Worm (Caenorhabditis elegans): Measurements from ENCODE around the gene R08C7.5.

The R08C7.5 gene

DNA sequence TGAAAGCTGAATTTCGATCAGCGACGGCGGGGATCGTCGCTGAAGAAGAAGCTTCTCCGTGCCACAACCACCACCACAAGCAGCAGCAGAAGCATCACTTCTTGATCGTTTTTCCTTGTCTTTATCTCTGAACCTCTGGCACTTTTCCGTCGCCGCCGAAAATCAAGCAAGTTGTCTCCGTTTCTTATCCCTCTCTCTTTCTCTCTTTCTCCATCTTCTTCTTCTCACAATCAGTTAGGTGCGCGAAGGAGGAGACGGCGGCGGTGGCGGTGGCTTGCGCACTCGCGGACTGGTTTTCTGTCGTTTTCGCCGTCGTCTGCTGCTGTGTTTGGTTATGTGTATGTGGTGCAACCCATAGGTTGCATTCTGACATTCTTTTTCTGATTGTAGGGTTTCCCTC is 31.6 kb upstream of the R08C7.5 start (continued):
- TF ChIP-seq unc-86 (tag; optimal IDR thresholded peaks at IDR 0.05) (no peak), hpl-2 (GFP tag; optimal IDR thresholded peaks at IDR 0.05) (no peak), aly-2 (tag; optimal IDR thresholded peaks at IDR 0.05) (no peak), C16A3.4 (tag; optimal IDR thresholded peaks at IDR 0.05) (no peak)

DNA sequence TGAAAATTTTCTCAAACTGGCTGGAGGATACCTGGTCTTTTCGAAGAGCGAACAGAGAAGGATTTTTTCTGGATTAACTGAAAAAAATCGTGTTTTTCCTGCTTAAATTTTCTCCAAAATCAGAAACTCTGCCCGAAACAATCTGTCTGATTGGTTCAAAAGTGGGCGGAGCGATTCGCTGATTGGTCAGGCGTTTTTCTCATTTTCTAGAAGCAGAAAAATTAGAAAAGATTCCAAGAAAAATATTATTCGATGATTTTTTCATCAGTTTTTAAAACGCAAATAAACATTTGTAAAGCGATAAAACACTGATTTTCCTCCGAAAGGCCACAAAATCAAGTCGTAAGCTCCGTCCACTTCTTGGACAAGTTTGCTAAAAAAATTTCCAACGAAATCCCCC is 31.1 kb upstream of the R08C7.5 start:
- TF ChIP-seq ets-5 (GFP tag; IDR thresholded peaks at IDR 0.05) (no peak), efl-1 (optimal IDR thresholded peaks at IDR 0.05) (no peak), efl-1 (GFP tag; optimal IDR thresholded peaks at IDR 0.05 in 1 of 2) (peak in 1 of 2 experiments; percentile 56)

DNA sequence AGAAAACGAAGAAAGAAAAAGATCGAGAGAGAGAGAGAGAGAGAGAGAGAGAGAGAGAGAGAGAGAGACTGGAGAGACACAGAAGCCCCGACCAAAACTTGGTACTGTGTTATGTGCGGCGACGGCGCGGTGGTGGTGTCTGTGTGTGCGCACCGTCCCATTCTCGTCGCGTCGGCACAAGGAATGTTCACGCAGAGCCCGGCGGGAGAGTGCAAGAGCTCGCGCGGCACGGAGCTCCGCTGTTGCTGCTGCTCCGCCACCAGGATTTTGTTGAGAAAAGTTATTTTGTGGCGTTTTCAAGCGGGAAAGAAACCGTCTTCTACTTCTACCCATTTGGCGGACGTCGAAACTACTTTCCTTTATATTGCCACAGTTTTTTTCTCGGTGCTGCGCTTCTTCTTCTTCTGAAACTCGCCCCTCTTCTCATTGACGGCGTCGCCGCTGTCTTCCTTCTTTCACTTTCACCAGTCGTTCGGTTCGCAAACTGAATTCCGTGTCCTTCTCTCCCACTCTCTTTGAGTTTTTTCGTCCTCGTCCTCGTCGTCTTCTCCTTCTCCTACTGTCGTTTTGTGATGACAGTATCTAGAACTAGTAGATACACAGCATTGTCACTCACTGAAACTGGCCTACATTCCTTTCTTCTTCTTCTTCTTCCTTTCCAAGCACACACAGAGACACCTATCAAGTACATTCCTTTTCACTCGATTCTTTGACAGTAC is 30.5 kb upstream of the R08C7.5 start:
- no peak for TF ChIP-seq zip-4 (GFP tag; optimal IDR thresholded peaks at IDR 0.05)
- TF ChIP-seq efl-1 (optimal IDR thresholded peaks at IDR 0.05) = peak in 1 of 2 experiments; percentile 1
- peak in 1 of 2 experiments; percentile 71 for TF ChIP-seq efl-1 (GFP tag; optimal IDR thresholded peaks at IDR 0.05 in 1 of 2)
- TF ChIP-seq ama-1 (optimal IDR thresholded peaks at IDR 0.05) = no peak
- TF ChIP-seq dsc-1 (tag; optimal IDR thresholded peaks at IDR 0.05) = no peak
- peak; percentile 63 for TF ChIP-seq blmp-1 (tag; optimal IDR thresholded peaks at IDR 0.05)

DNA sequence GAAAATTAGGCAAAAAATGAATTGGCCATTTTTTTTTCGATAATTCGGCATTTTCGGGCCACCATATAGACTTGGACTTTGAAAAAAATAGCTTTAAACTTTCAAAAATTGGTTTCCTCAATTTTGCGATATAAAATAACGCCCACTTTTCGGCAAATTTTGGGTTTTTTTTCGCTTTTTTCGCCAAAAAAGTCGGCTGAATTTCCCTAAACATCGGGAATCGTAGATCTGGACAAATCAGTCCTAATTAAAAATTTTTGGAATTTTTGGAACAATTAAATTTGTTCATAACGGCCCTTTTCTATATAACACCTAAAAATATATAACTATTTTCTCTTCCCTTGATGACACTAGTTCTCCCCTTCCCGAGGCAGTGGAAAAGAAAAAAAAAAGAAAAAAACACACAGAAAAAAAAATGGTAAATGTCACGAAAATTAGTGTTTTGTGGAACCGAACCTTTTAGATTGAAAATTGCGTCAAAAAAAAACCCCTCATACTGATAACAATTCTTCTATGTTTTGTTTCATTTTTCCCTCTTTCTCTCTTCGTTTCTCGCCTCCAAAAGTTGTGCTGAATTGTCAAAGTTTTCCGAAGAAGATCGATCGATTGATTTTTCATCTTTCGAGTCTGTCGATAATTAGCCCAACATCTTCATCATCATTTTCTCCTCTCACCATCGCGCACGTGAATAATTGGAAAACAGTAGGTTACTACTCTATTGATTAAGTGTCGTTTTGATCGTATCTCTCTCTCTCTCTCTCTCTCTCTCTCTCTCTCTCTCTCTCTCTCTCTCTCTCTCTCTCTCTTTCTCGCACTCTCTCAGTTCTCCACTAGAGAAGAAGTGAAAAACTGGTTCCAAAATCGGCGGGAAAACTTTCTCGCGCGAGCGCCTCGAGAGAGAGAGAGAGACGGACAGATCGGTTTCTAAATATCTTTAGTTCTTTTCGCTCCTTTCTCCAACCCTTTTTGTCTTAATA is 29.4 kb upstream of the R08C7.5 start, which contains the start of gene Y24D9A.6:
TSS of gene Y24D9A.6 (minus strand) at position 51 of the 977 bp plus-strand sequence.
- peak; percentile 72 for TF ChIP-seq C16A3.4 (tag; optimal IDR thresholded peaks at IDR 0.05)
- TF ChIP-seq lin-13 (GFP tag; optimal IDR thresholded peaks at IDR 0.05) = peak; percentile 73
- peak; percentile 94 for TF ChIP-seq nhr-90 (tag; optimal IDR thresholded peaks at IDR 0.05; ENCODE audit: poor library complexity)
- TF ChIP-seq ceh-63 (GFP tag; optimal IDR thresholded peaks at IDR 0.05) = no peak
- TF ChIP-seq nhr-12 (tag; optimal IDR thresholded peaks at IDR 0.05) = no peak
- peak; percentile 28 for TF ChIP-seq xbp-1 (tag; optimal IDR thresholded peaks at IDR 0.05)
- TF ChIP-seq ama-1 (optimal IDR thresholded peaks at IDR 0.05) = peak; percentile 50
- TF ChIP-seq lsy-2 (tag; optimal IDR thresholded peaks at IDR 0.05) = peak; percentile 72 to 81
- TF ChIP-seq nhr-77 (tag; optimal IDR thresholded peaks at IDR 0.05) = peak; percentile 61
- peak; percentile 74 for TF ChIP-seq hpl-2 (GFP tag; optimal IDR thresholded peaks at IDR 0.05)
- TF ChIP-seq lin-35 (GFP tag; optimal IDR thresholded peaks at IDR 0.05) = peak; percentile 56 to 86
- TF ChIP-seq lin-39 (tag; optimal IDR thresholded peaks at IDR 0.05) = peak; percentile 74
- peak; percentile 78 for TF ChIP-seq mep-1 (tag; optimal IDR thresholded peaks at IDR 0.05)
- no peak for TF ChIP-seq lin-15B (tag; optimal IDR thresholded peaks at IDR 0.05)
- TF ChIP-seq nhr-76 (tag; optimal IDR thresholded peaks at IDR 0.05) = no peak
- TF ChIP-seq mdl-1 (tag; optimal IDR thresholded peaks at IDR 0.05) = peak; percentile 10 to 63
- peak; percentile 60 to 75 (median 69) for TF ChIP-seq dpl-1 (GFP tag; optimal IDR thresholded peaks at IDR 0.05)
- peak; percentile 98 for TF ChIP-seq blmp-1 (tag; optimal IDR thresholded peaks at IDR 0.05)
- no peak for TF ChIP-seq sox-4 (tag; optimal IDR thresholded peaks at IDR 0.05)
- TF ChIP-seq swsn-7 (tag; optimal IDR thresholded peaks at IDR 0.05) = peak; percentile 43
- no peak for TF ChIP-seq zip-4 (GFP tag; optimal IDR thresholded peaks at IDR 0.05)
- peak; percentile 80 for TF ChIP-seq irx-1 (tag; optimal IDR thresholded peaks at IDR 0.05)
- TF ChIP-seq egl-27 (tag; optimal IDR thresholded peaks at IDR 0.05) = peak; percentile 58 to 71
- peak; percentile 73 to 80 for TF ChIP-seq efl-1 (optimal IDR thresholded peaks at IDR 0.05)
- TF ChIP-seq efl-1 (GFP tag; optimal IDR thresholded peaks at IDR 0.05 in 1 of 2) = peak; percentile 3 to 92
- TF ChIP-seq pqm-1 (tag; optimal IDR thresholded peaks at IDR 0.05) = no peak
- TF ChIP-seq ceh-8 (GFP tag; optimal IDR thresholded peaks at IDR 0.05) = no peak
- TF ChIP-seq unc-98 (GFP tag; IDR thresholded peaks at IDR 0.05) = no peak
- peak; percentile 84 for TF ChIP-seq nhr-20 (tag; optimal IDR thresholded peaks at IDR 0.05)
- TF ChIP-seq dsc-1 (tag; optimal IDR thresholded peaks at IDR 0.05) = no peak
- TF ChIP-seq hlh-4 (tag; optimal IDR thresholded peaks at IDR 0.05) = no peak
- TF ChIP-seq ztf-11 (tag; optimal IDR thresholded peaks at IDR 0.05) = no peak
- TF ChIP-seq ztf-4 (tag; optimal IDR thresholded peaks at IDR 0.05) = peak; percentile 68
- peak; percentile 17 for TF ChIP-seq unc-130 (tag; optimal IDR thresholded peaks at IDR 0.05)
- no peak for TF ChIP-seq elt-2 (tag; optimal IDR thresholded peaks at IDR 0.05)
- peak; percentile 49 for TF ChIP-seq rnt-1 (tag; optimal IDR thresholded peaks at IDR 0.05)
- TF ChIP-seq ceh-82 (tag; optimal IDR thresholded peaks at IDR 0.05) = peak; percentile 20 to 47 (median 37)
- TF ChIP-seq nhr-237 (tag; optimal IDR thresholded peaks at IDR 0.05) = peak; percentile 57
- no peak for TF ChIP-seq isw-1 (GFP tag; IDR thresholded peaks at IDR 0.05)

Measured in whole organism, L1 larva.